Fruit fly (Drosophila melanogaster): ENCODE results near the gene Elovl7.

dm6 chr3R:7963495-7964132 is 32.0 kb downstream of the Elovl7 start:
- TF ChIP-seq eve (GFP tag; optimal IDR thresholded peaks at IDR 0.05) (no peak), CG12391 (tag; optimal IDR thresholded peaks at IDR 0.05) (no peak), CG9215 (GFP tag; IDR thresholded peaks at IDR 0.05) (no peak), Awh (GFP tag; IDR thresholded peaks at IDR 0.05) (no peak), Lpt (GFP tag; optimal IDR thresholded peaks at IDR 0.05) (no peak), hth (optimal IDR thresholded peaks at IDR 0.05) (no peak), CG32767 (GFP tag; IDR thresholded peaks at IDR 0.05) (no peak), dmrt99B (tag; optimal IDR thresholded peaks at IDR 0.05) (no peak), CG12219 (GFP tag; optimal IDR thresholded peaks at IDR 0.05) (no peak), croc (GFP tag; conservative IDR thresholded peaks at IDR 0.05) (no peak), CG11695 (GFP tag; IDR thresholded peaks at IDR 0.05) (no peak)

Data from whole organism, embryonic.